Worm (Caenorhabditis elegans) whole organism, midembryonic: ENCODE measurements around the gene lem-2.

Experiments
- T22C8.4 ChIP-seq: fragments of 200-800 bp; sonication (Bioruptor generic); IDR thresholded peaks from 2 replicates; pipeline ENCODE4 v1.3.6; 2022; ENCODE audit warnings: missing genetic modification characterization, missing compliant biosample characterization
- cog-1 ChIP-seq: sonication (generic microtip); optimal IDR thresholded peaks from 2 replicates; lab custom pipeline; 2016; ENCODE audit warnings: missing genetic modification characterization, missing compliant biosample characterization
- flt-1 ChIP-seq: fragments of 200-800 bp; sonication (Bioruptor generic); IDR thresholded peaks from 2 replicates; pipeline ENCODE4 v1.3.6; 2022; ENCODE audit warnings: missing genetic modification characterization, missing compliant biosample characterization
- klf-2 ChIP-seq: fragments of 200-800 bp; sonication (Bioruptor generic); conservative IDR thresholded peaks from 2 replicates; pipeline ENCODE4 v1.3.6; 2022; ENCODE audit warnings: missing genetic modification reagents, missing genetic modification characterization, missing compliant biosample characterization
- med-1 ChIP-seq: sonication (generic microtip); optimal IDR thresholded peaks from 2 replicates; lab custom pipeline; 2017; ENCODE audit warnings: missing genetic modification characterization, mild to moderate bottlenecking, missing compliant biosample characterization, antibody characterized with exemption, missing genetic modification reagents; ENCODE audit not compliant: insufficient read depth
- ref-1 ChIP-seq: fragments of 200-800 bp; sonication (Bioruptor generic); conservative IDR thresholded peaks from 2 replicates; pipeline ENCODE4 v1.3.6; 2022; ENCODE audit warnings: missing genetic modification reagents, missing genetic modification characterization, missing compliant biosample characterization
- tab-1 ChIP-seq: fragments of 200-800 bp; sonication (Bioruptor generic); IDR thresholded peaks from 2 replicates; pipeline ENCODE4 v1.3.6; 2022; ENCODE audit warnings: missing genetic modification characterization, missing compliant biosample characterization
- ztf-23 ChIP-seq: fragments of 200-800 bp; sonication (Bioruptor generic); IDR thresholded peaks from 2 replicates; pipeline ENCODE4 v1.3.6; 2022; ENCODE audit warnings: missing genetic modification reagents, missing genetic modification characterization, missing compliant biosample characterization
- ztf-29 ChIP-seq: fragments of 200-800 bp; sonication (Bioruptor generic); IDR thresholded peaks from 2 replicates; pipeline ENCODE4 v1.3.6; 2022; ENCODE audit warnings: missing genetic modification reagents, missing genetic modification characterization, missing compliant biosample characterization

ce11 chrII:14102112-14102511, 38.9 kb downstream of the lem-2 start:
- TF ChIP-seq cog-1 (tag; lab: Kevin White, UChicago) (no peak), flt-1 (GFP tag; lab: Robert Waterston, UW) (no peak), med-1 (GFP tag; lab: Kevin White, UChicago) (no peak), ztf-23 (no peak), ztf-29 (GFP tag; lab: Robert Waterston, UW) (no peak), klf-2 (GFP tag; lab: Robert Waterston, UW) (no peak), tab-1 (GFP tag; lab: Robert Waterston, UW) (no peak), T22C8.4 (no peak), ref-1 (GFP tag; lab: Robert Waterston, UW) (no peak)
